2 worm cellular contexts compared by ENCODE assay signal in the genomic region with DNA sequence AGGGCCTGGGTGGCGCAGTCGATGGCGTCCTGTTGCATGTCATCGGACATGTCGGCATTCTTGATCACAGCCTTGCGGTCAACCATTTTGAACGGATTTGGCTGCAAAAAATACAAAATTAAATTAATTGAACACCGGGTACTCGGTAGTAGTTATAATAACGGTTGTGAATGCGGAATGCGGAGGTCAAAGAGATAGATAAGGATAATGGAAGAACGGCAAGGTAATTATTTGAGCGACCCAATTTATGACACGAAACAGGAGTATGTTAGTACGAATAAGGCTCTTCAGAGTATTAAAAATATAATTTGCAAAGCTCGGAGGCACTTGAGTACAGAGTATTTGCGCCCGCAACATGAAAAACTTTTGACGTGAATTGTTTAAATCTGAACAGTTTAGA.
TF ChIP-seq lines count a peak whose summit lies in the region.

A gene (minus strand): TSS at position 101 of the 400 bp plus-strand sequence.

TF ChIP-seq in whole organism, L4 larva, 104 proteins besides CTCF, POLR2A, EP300 and RAD21:
- TF ChIP-seq zfp-3 (GFP tag; conservative IDR thresholded peaks at IDR 0.05; lab: Robert Waterston, UW) (0 out of 2 replicates have a peak, but pooled peaks have one; percentile 2), lin-15B (tag; optimal IDR thresholded peaks at IDR 0.05; lab: Kevin White, UChicago) (no peak)

TF ChIP-seq in whole organism, young adult, 124 proteins besides CTCF, POLR2A, EP300 and RAD21:
- no peak for TF ChIP-seq ceh-100 (GFP tag; IDR thresholded peaks at IDR 0.05; lab: Robert Waterston, UW)
- TF ChIP-seq Y53G8AR.9 (GFP tag; conservative IDR thresholded peaks at IDR 0.05; lab: Robert Waterston, UW): 0 out of 2 replicates have a peak, but pooled peaks have one; percentile 15
